Worm (Caenorhabditis elegans): Measurements from ENCODE around the gene apy-1.

DNA sequence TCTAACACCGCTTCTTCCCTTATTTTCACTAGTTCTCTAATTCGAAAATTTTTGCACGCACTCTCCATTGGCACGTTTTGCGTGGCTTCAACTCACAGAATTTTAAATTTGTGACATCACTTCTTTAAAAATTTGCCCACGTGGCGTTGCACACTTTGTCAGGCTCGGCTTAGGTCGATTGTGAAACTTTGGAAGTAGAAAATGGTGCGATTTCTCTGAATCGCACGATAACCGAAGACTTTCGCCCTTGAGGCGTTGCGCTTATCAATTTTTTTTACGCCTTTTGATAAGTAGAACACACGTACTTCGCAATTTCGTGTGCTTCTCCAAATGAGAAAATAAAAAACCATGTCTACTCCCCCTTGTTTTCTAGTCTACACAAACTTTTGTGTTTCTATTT lies 8.8 kb upstream of the apy-1 start:
- TF ChIP-seq nhr-237 (tag; optimal IDR thresholded peaks at IDR 0.05) (no peak), ceh-28 (tag; optimal IDR thresholded peaks at IDR 0.05) (no peak), dpl-1 (GFP tag; optimal IDR thresholded peaks at IDR 0.05) (no peak), vab-7 (GFP tag; IDR thresholded peaks at IDR 0.05) (no peak), fkh-10 (GFP tag; optimal IDR thresholded peaks at IDR 0.05) (no peak), nhr-77 (tag; optimal IDR thresholded peaks at IDR 0.05) (no peak), lin-13 (GFP tag; optimal IDR thresholded peaks at IDR 0.05) (no peak)

All from whole organism, L4 larva.